Fruit fly (Drosophila melanogaster): Measurements from ENCODE around the gene Mo25.
A peak's percentile ranks its signal among the peaks of the same experiment; 100 is the strongest.

Gene Mo25

DNA sequence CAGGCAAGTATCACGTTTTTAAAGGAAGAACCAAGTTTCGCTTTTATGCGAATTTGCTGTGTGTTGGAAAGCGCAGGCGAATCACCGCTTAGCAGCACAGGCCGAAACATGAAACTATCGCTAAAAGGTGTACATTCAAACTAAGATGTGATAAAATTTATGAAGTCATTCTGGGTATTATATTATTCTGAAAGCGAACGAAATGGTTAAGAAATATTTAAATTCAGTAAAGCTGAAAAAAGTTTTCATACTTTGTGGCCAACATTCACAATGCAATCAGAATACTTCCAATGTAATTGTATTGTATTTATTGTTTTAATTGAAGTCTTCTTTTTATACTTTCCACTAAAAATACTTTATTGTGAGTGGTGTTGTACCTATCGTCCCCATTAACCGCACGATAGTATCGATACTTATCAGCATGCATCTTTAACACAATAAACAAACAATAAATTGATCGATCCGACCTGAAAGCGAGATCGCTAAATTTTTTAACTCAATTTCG is 34.0 kb downstream of the Mo25 start, which contains the start of gene Smn:
Gene Smn, minus strand, starts transcription at position 347 of the 505 bp plus-strand sequence.
- TF ChIP-seq HLH106 (tag; optimal IDR thresholded peaks at IDR 0.05): peak; percentile 64
- peak; percentile 73 for TF ChIP-seq fru (GFP tag; optimal IDR thresholded peaks at IDR 0.05)
- no peak for TF ChIP-seq lola (GFP tag; optimal IDR thresholded peaks at IDR 0.05)
- peak; percentile 59 for TF ChIP-seq dmrt93B (GFP tag; optimal IDR thresholded peaks at IDR 0.05)
- peak; percentile 85 for TF ChIP-seq Jra (GFP tag; optimal IDR thresholded peaks at IDR 0.05)
- TF ChIP-seq dsf (GFP tag; optimal IDR thresholded peaks at IDR 0.05; ENCODE audit: borderline replicate concordance): peak; percentile 39
- TF ChIP-seq sage (GFP tag; optimal IDR thresholded peaks at IDR 0.05): no peak
- TF ChIP-seq Hr83 (GFP tag; optimal IDR thresholded peaks at IDR 0.05; ENCODE audit: poor library complexity, severe bottlenecking): no peak
- TF ChIP-seq CG32264 (GFP tag; optimal IDR thresholded peaks at IDR 0.05): peak; percentile 55
- TF ChIP-seq Rel (GFP tag; optimal IDR thresholded peaks at IDR 0.05): no peak
- TF ChIP-seq Rel (tag; optimal IDR thresholded peaks at IDR 0.05): peak; percentile 84
- TF ChIP-seq Mio (GFP tag; optimal IDR thresholded peaks at IDR 0.05): no peak
- TF ChIP-seq rgr (GFP tag; optimal IDR thresholded peaks at IDR 0.05): peak; percentile 78
- TF ChIP-seq usp (GFP tag; optimal IDR thresholded peaks at IDR 0.05): no peak
- no peak for TF ChIP-seq jim (GFP tag; optimal IDR thresholded peaks at IDR 0.05)
- TF ChIP-seq Sp1 (GFP tag; optimal IDR thresholded peaks at IDR 0.05): peak; percentile 40
- TF ChIP-seq ey (GFP tag; optimal IDR thresholded peaks at IDR 0.05): peak; percentile 63
- peak; percentile 15 for TF ChIP-seq Myc (optimal IDR thresholded peaks at IDR 0.05)
- peak; percentile 65 for TF ChIP-seq h (GFP tag; optimal IDR thresholded peaks at IDR 0.05)
- TF ChIP-seq Hr78 (GFP tag; optimal IDR thresholded peaks at IDR 0.05): no peak
- peak; percentile 76 for TF ChIP-seq br (GFP tag; optimal IDR thresholded peaks at IDR 0.05)
- TF ChIP-seq CG9705 (GFP tag; optimal IDR thresholded peaks at IDR 0.05): peak; percentile 21
- TF ChIP-seq woc (GFP tag; optimal IDR thresholded peaks at IDR 0.05): peak; percentile 70
- peak in 1 of 2 experiments; percentile 83 for TF ChIP-seq foxo (GFP tag; optimal IDR thresholded peaks at IDR 0.05)
- TF ChIP-seq Abd-B (GFP tag; optimal IDR thresholded peaks at IDR 0.05): no peak
- TF ChIP-seq psq (GFP tag; optimal IDR thresholded peaks at IDR 0.05): peak; percentile 57
- TF ChIP-seq OdsH (GFP tag; optimal IDR thresholded peaks at IDR 0.05): peak; percentile 66
- TF ChIP-seq dl (GFP tag; optimal IDR thresholded peaks at IDR 0.05; ENCODE audit: insufficient read depth in 1 of 2, partially characterized antibody in 2 of 2): no peak
- no peak for TF ChIP-seq Vsx2 (GFP tag; optimal IDR thresholded peaks at IDR 0.05; ENCODE audit: partially characterized antibody)
- peak; percentile 85 for TF ChIP-seq Hnf4 (GFP tag; optimal IDR thresholded peaks at IDR 0.05)
- TF ChIP-seq GATAd (GFP tag; optimal IDR thresholded peaks at IDR 0.05): no peak
- no peak for TF ChIP-seq pan (optimal IDR thresholded peaks at IDR 0.05)

DNA sequence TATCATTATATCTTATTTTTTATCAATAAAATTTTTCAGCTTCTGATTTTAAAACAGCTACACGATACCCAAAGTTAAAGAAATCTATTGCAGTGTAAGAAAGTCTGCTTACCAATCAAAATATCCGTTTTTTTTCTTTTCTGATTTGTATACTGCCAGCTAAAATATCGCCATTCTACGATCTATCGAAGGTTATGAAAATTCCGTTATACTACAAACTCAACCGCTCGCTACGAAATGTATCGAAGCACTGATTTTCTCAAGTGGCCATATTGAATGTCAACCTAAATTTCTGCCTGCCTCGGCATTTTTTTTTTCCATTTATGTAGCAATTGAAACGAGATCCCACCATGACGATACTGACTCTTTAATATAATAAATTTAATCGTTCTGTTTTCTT is 35.2 kb downstream of the Mo25 start, which contains the start of gene nxf2:
Gene nxf2, minus strand, starts transcription at position 258 of the 400 bp plus-strand sequence.
- TF ChIP-seq Jra (GFP tag; optimal IDR thresholded peaks at IDR 0.05) (no peak), Mio (GFP tag; optimal IDR thresholded peaks at IDR 0.05) (no peak), dsf (GFP tag; optimal IDR thresholded peaks at IDR 0.05; ENCODE audit: borderline replicate concordance) (no peak), Hr78 (GFP tag; optimal IDR thresholded peaks at IDR 0.05) (no peak), brk (GFP tag; optimal IDR thresholded peaks at IDR 0.05) (no peak), CrebA (GFP tag; optimal IDR thresholded peaks at IDR 0.05; ENCODE audit: borderline replicate concordance) (no peak), jim (GFP tag; optimal IDR thresholded peaks at IDR 0.05) (no peak), CG9705 (GFP tag; optimal IDR thresholded peaks at IDR 0.05) (no peak), Myc (optimal IDR thresholded peaks at IDR 0.05) (no peak), HLH106 (tag; optimal IDR thresholded peaks at IDR 0.05) (peak; percentile 14), Dif (GFP tag; optimal IDR thresholded peaks at IDR 0.05; ENCODE audit: partially characterized antibody) (no peak), Vsx2 (GFP tag; optimal IDR thresholded peaks at IDR 0.05; ENCODE audit: partially characterized antibody) (no peak), br (GFP tag; optimal IDR thresholded peaks at IDR 0.05) (no peak), sv (GFP tag; optimal IDR thresholded peaks at IDR 0.05) (no peak), Hnf4 (GFP tag; optimal IDR thresholded peaks at IDR 0.05) (peak; percentile 42), CG32264 (GFP tag; optimal IDR thresholded peaks at IDR 0.05) (no peak), woc (GFP tag; optimal IDR thresholded peaks at IDR 0.05) (no peak)

DNA sequence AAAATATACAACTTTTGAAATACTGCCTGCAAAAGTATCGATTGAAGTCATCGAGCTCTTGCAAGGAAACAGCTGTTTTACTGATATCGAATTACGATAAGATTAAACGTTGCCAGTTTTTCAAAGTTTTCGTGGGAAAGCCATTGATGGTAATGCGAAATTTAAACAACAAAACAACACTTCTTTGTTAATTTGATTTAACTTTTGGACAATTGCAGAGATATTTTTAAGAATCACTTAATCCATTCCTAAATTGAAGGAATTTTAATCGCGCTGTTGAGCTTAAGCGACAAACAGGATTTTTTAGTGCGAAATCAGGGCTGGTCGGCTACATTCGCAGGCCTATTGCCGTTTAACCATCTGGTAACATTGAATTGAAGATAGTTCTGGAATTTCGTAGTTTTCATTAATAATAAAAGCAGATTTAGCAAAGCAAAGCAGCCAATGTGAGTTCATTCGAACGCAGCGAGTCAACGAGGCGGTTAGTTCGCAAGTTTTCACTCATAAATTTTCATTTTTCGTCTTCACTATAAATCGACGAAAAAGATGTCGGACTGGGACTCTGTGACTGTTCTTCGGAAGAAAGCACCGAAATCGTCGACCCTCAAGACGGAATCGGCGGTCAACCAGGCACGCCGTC is 40.8 kb downstream of the Mo25 start, which contains the start of gene mbf1:
Gene mbf1, plus strand, starts transcription at position 130 of the 640 bp plus-strand sequence.
- no peak for TF ChIP-seq ey (GFP tag; optimal IDR thresholded peaks at IDR 0.05)
- TF ChIP-seq Sp1 (GFP tag; optimal IDR thresholded peaks at IDR 0.05): peak; percentile 15
- TF ChIP-seq lola (GFP tag; optimal IDR thresholded peaks at IDR 0.05): no peak
- TF ChIP-seq sage (GFP tag; optimal IDR thresholded peaks at IDR 0.05): no peak
- TF ChIP-seq Jra (GFP tag; optimal IDR thresholded peaks at IDR 0.05): no peak
- TF ChIP-seq foxo (GFP tag; optimal IDR thresholded peaks at IDR 0.05): no peak
- no peak for TF ChIP-seq Rel (GFP tag; optimal IDR thresholded peaks at IDR 0.05)
- TF ChIP-seq Rel (tag; optimal IDR thresholded peaks at IDR 0.05): peak; percentile 33
- TF ChIP-seq pan (optimal IDR thresholded peaks at IDR 0.05): no peak
- TF ChIP-seq br (GFP tag; optimal IDR thresholded peaks at IDR 0.05): no peak
- TF ChIP-seq Hr78 (GFP tag; optimal IDR thresholded peaks at IDR 0.05): no peak
- no peak for TF ChIP-seq tai (GFP tag; optimal IDR thresholded peaks at IDR 0.05)
- no peak for TF ChIP-seq jim (GFP tag; optimal IDR thresholded peaks at IDR 0.05)
- TF ChIP-seq fru (GFP tag; optimal IDR thresholded peaks at IDR 0.05): peak; percentile 13
- TF ChIP-seq CrebA (GFP tag; optimal IDR thresholded peaks at IDR 0.05; ENCODE audit: borderline replicate concordance): no peak
- no peak for TF ChIP-seq rgr (GFP tag; optimal IDR thresholded peaks at IDR 0.05)
- no peak for TF ChIP-seq dl (GFP tag; optimal IDR thresholded peaks at IDR 0.05; ENCODE audit: insufficient read depth in 1 of 2, partially characterized antibody in 2 of 2)
- TF ChIP-seq brk (GFP tag; optimal IDR thresholded peaks at IDR 0.05): peak; percentile 37
- no peak for TF ChIP-seq dsf (GFP tag; optimal IDR thresholded peaks at IDR 0.05; ENCODE audit: borderline replicate concordance)
- TF ChIP-seq h (GFP tag; optimal IDR thresholded peaks at IDR 0.05): no peak
- no peak for TF ChIP-seq Abd-B (GFP tag; optimal IDR thresholded peaks at IDR 0.05)
- TF ChIP-seq Hnf4 (GFP tag; optimal IDR thresholded peaks at IDR 0.05): peak; percentile 57
- TF ChIP-seq dmrt93B (GFP tag; optimal IDR thresholded peaks at IDR 0.05): no peak
- TF ChIP-seq Hr83 (GFP tag; optimal IDR thresholded peaks at IDR 0.05; ENCODE audit: poor library complexity, severe bottlenecking): no peak
- TF ChIP-seq CG9705 (GFP tag; optimal IDR thresholded peaks at IDR 0.05): no peak
- TF ChIP-seq woc (GFP tag; optimal IDR thresholded peaks at IDR 0.05): no peak
- no peak for TF ChIP-seq Dif (GFP tag; optimal IDR thresholded peaks at IDR 0.05; ENCODE audit: partially characterized antibody)
- TF ChIP-seq Dfd (GFP tag; optimal IDR thresholded peaks at IDR 0.05): no peak
- peak; percentile 20 for TF ChIP-seq HLH106 (tag; optimal IDR thresholded peaks at IDR 0.05)
- no peak for TF ChIP-seq usp (GFP tag; optimal IDR thresholded peaks at IDR 0.05)
- no peak for TF ChIP-seq Vsx2 (GFP tag; optimal IDR thresholded peaks at IDR 0.05; ENCODE audit: partially characterized antibody)

Data from whole organism, wandering third instar larva.